Worm (Caenorhabditis elegans): ENCODE measurements around the gene srbc-7.

ce11 chrV:7497440-7497839 lies 10.0 kb upstream of the srbc-7 start, which contains the start of gene srh-79:
- TF ChIP-seq him-1 (tag; optimal IDR thresholded peaks at IDR 0.05) (no peak), W03F9.2 (tag; optimal IDR thresholded peaks at IDR 0.05) (no peak)
